Fruit fly (Drosophila melanogaster) whole organism, prepupa: ENCODE measurements around the gene Gr9a.

Source experiments
- CG10631 ChIP-seq: fragments of 200-800 bp; sonication (Bioruptor generic); optimal IDR thresholded peaks from 2 replicates; lab custom pipeline; 2016; ENCODE audit warnings: missing biosample characterization, missing genetic modification characterization
- CG10669 ChIP-seq: fragments of 200-800 bp; sonication (Bioruptor generic); optimal IDR thresholded peaks from 3 replicates; lab custom pipeline; 2018; ENCODE audit warnings: missing biosample characterization, mild to moderate bottlenecking, missing genetic modification characterization, moderate library complexity
- CG11294 ChIP-seq: fragments of 200-800 bp; sonication (Bioruptor generic); IDR thresholded peaks from 2 replicates; pipeline ENCODE4 v1.3.6; 2022; ENCODE audit warnings: missing biosample characterization, missing genetic modification characterization
- CG11762 ChIP-seq: fragments of 200-800 bp; sonication (Bioruptor generic); optimal IDR thresholded peaks from 3 replicates; lab custom pipeline; 2016; ENCODE audit warnings: missing biosample characterization, missing genetic modification characterization; ENCODE audit not compliant: insufficient read depth
- CG15336 ChIP-seq: fragments of 200-800 bp; sonication (Bioruptor generic); IDR thresholded peaks from 2 replicates; pipeline ENCODE4 v1.3.6; 2022; ENCODE audit warnings: missing biosample characterization, missing genetic modification characterization
- CG1621 ChIP-seq: fragments of 200-800 bp; sonication (Bioruptor generic); optimal IDR thresholded peaks from 3 replicates; lab custom pipeline; 2018; ENCODE audit warnings: missing biosample characterization, mild to moderate bottlenecking, missing genetic modification characterization
- CG16779 ChIP-seq: fragments of 200-800 bp; sonication (Bioruptor generic); optimal IDR thresholded peaks from 3 replicates; lab custom pipeline; 2017; ENCODE audit warnings: missing biosample characterization, mild to moderate bottlenecking, missing genetic modification characterization
- CG3032 ChIP-seq: fragments of 200-800 bp; optimal IDR thresholded peaks from 2 replicates; lab custom pipeline; 2019; ENCODE audit warnings: missing biosample characterization, mild to moderate bottlenecking, missing genetic modification characterization, moderate library complexity
- CG31627 ChIP-seq: fragments of 200-800 bp; sonication (Bioruptor generic); optimal IDR thresholded peaks from 3 replicates; lab custom pipeline; 2016; ENCODE audit warnings: missing biosample characterization, missing genetic modification characterization
- CG3919 ChIP-seq: fragments of 200-800 bp; sonication (Bioruptor generic); optimal IDR thresholded peaks from 3 replicates; lab custom pipeline; 2016; ENCODE audit warnings: missing biosample characterization, missing genetic modification characterization
- CG6163 ChIP-seq: fragments of 200-800 bp; sonication (Bioruptor generic); IDR thresholded peaks from 3 replicates; pipeline ENCODE4 v1.3.6; 2022; ENCODE audit warnings: missing biosample characterization, missing genetic modification characterization
- CG6276 ChIP-seq: fragments of 200-800 bp; sonication (Bioruptor generic); optimal IDR thresholded peaks from 2 replicates; lab custom pipeline; 2017; ENCODE audit warnings: missing biosample characterization, mild to moderate bottlenecking, missing genetic modification characterization
- CG6792 ChIP-seq: fragments of 200-800 bp; sonication (Bioruptor generic); optimal IDR thresholded peaks from 3 replicates; lab custom pipeline; 2016; ENCODE audit warnings: missing biosample characterization, missing genetic modification characterization
- CG6854 ChIP-seq: fragments of 200-800 bp; sonication (Bioruptor generic); optimal IDR thresholded peaks from 2 replicates; lab custom pipeline; 2017; ENCODE audit warnings: missing biosample characterization, mild to moderate bottlenecking, missing genetic modification characterization
- CG7368 ChIP-seq: fragments of 200-800 bp; sonication (Bioruptor generic); optimal IDR thresholded peaks from 3 replicates; lab custom pipeline; 2016; ENCODE audit warnings: missing biosample characterization, missing genetic modification characterization
- CG8119 ChIP-seq: fragments of 200-800 bp; sonication (Bioruptor generic); IDR thresholded peaks from 3 replicates; pipeline ENCODE4 v1.3.6; 2022; ENCODE audit warnings: missing biosample characterization, missing genetic modification characterization
- CG8632 ChIP-seq: fragments of 200-800 bp; sonication (Bioruptor generic); optimal IDR thresholded peaks from 3 replicates; lab custom pipeline; 2016; ENCODE audit warnings: missing biosample characterization, missing genetic modification characterization
- CG9139 ChIP-seq: fragments of 200-800 bp; sonication (Bioruptor generic); optimal IDR thresholded peaks from 3 replicates; lab custom pipeline; 2017; ENCODE audit warnings: missing biosample characterization, mild to moderate bottlenecking, missing genetic modification characterization
- Eip75B ChIP-seq: fragments of 200-800 bp; sonication (Bioruptor generic); optimal IDR thresholded peaks from 3 replicates; lab custom pipeline; 2016; ENCODE audit warnings: missing biosample characterization, missing genetic modification characterization
- Eip78C ChIP-seq: fragments of 200-800 bp; sonication (Bioruptor generic); peaks from one replicate; lab custom pipeline; 2016; ENCODE audit warnings: missing biosample characterization, missing genetic modification characterization
- Ets21C ChIP-seq: fragments of 200-800 bp; sonication (Bioruptor generic); optimal IDR thresholded peaks from 3 replicates; lab custom pipeline; 2016; ENCODE audit warnings: missing biosample characterization, missing genetic modification characterization
- Gug ChIP-seq: fragments of 200-800 bp; sonication (Bioruptor generic); IDR thresholded peaks from 2 replicates; pipeline ENCODE4 v1.3.6; 2022; ENCODE audit warnings: missing biosample characterization, missing genetic modification characterization
- Hr39 ChIP-seq: fragments of 200-800 bp; sonication (Bioruptor generic); optimal IDR thresholded peaks from 2 replicates; lab custom pipeline; 2016; ENCODE audit warnings: missing biosample characterization, missing genetic modification characterization
- Hr4 ChIP-seq: fragments of 200-800 bp; sonication (Bioruptor generic); optimal IDR thresholded peaks from 3 replicates; lab custom pipeline; 2016; ENCODE audit warnings: missing biosample characterization, missing genetic modification characterization
- Met ChIP-seq: fragments of 200-800 bp; sonication (Bioruptor generic); optimal IDR thresholded peaks from 3 replicates; lab custom pipeline; 2016; ENCODE audit warnings: missing biosample characterization, missing genetic modification characterization
- OdsH ChIP-seq: fragments of 200-800 bp; sonication (Bioruptor generic); optimal IDR thresholded peaks from 3 replicates; lab custom pipeline; 2016; ENCODE audit warnings: missing biosample characterization, missing genetic modification characterization
- Smox ChIP-seq: fragments of 200-800 bp; sonication (Bioruptor generic); optimal IDR thresholded peaks from 3 replicates; lab custom pipeline; 2016; ENCODE audit warnings: missing biosample characterization, missing genetic modification characterization
- Sox102F ChIP-seq: fragments of 200-800 bp; sonication (Bioruptor generic); optimal IDR thresholded peaks from 2 replicates; lab custom pipeline; 2016; ENCODE audit warnings: missing biosample characterization, mild to moderate bottlenecking, missing genetic modification characterization
- Sox14 ChIP-seq: fragments of 200-800 bp; sonication (Bioruptor generic); optimal IDR thresholded peaks from 3 replicates; lab custom pipeline; 2016; ENCODE audit warnings: missing biosample characterization, missing genetic modification characterization
- Sox15 ChIP-seq: fragments of 200-800 bp; sonication (Bioruptor generic); optimal IDR thresholded peaks from 3 replicates; lab custom pipeline; 2016; ENCODE audit warnings: missing biosample characterization, missing genetic modification characterization
- achi ChIP-seq: fragments of 200-800 bp; sonication (Bioruptor generic); optimal IDR thresholded peaks from 3 replicates; lab custom pipeline; 2016; ENCODE audit warnings: missing biosample characterization, missing genetic modification characterization
- acj6 ChIP-seq: fragments of 200-800 bp; sonication (Bioruptor generic); optimal IDR thresholded peaks from 3 replicates; lab custom pipeline; 2016; ENCODE audit warnings: missing biosample characterization, missing genetic modification characterization
- cyc ChIP-seq: fragments of 200-800 bp; sonication (Bioruptor generic); optimal IDR thresholded peaks from 3 replicates; lab custom pipeline; 2016; ENCODE audit warnings: missing biosample characterization, missing genetic modification characterization
- dsx ChIP-seq: fragments of 200-800 bp; optimal IDR thresholded peaks from 3 replicates; lab custom pipeline; 2019; ENCODE audit warnings: missing biosample characterization, mild to moderate bottlenecking, missing genetic modification characterization, moderate library complexity; ENCODE audit not compliant: poor library complexity, severe bottlenecking
- eg ChIP-seq: fragments of 200-800 bp; sonication (Bioruptor generic); IDR thresholded peaks from 3 replicates; pipeline ENCODE4 v1.3.6; 2022; ENCODE audit warnings: missing biosample characterization, missing genetic modification characterization
- esn ChIP-seq: fragments of 200-800 bp; sonication (Bioruptor generic); optimal IDR thresholded peaks from 2 replicates; lab custom pipeline; 2016; ENCODE audit warnings: missing biosample characterization, mild to moderate bottlenecking, missing genetic modification characterization, moderate library complexity
- fd59A ChIP-seq: fragments of 200-800 bp; sonication (Bioruptor generic); optimal IDR thresholded peaks from 2 replicates; lab custom pipeline; 2017; ENCODE audit warnings: missing biosample characterization, mild to moderate bottlenecking, missing genetic modification characterization, missing genetic modification reagents
- fkh ChIP-seq: fragments of 200-800 bp; sonication (Bioruptor generic); optimal IDR thresholded peaks from 3 replicates; lab custom pipeline; 2017; ENCODE audit warnings: missing biosample characterization, mild to moderate bottlenecking, missing genetic modification characterization, moderate library complexity
- lz ChIP-seq: fragments of 200-800 bp; sonication (Bioruptor generic); optimal IDR thresholded peaks from 3 replicates; lab custom pipeline; 2016; ENCODE audit warnings: missing biosample characterization, missing genetic modification characterization
- net ChIP-seq: fragments of 200-800 bp; sonication (Bioruptor generic); optimal IDR thresholded peaks from 3 replicates; lab custom pipeline; 2016; ENCODE audit warnings: missing biosample characterization, missing genetic modification characterization
- pdm3 ChIP-seq: fragments of 200-800 bp; sonication (Bioruptor generic); optimal IDR thresholded peaks from 3 replicates; lab custom pipeline; 2016; ENCODE audit warnings: missing biosample characterization, missing genetic modification characterization
- salr ChIP-seq, 2 experiments: fragments of 200-800 bp; sonication (Bioruptor generic); optimal IDR thresholded peaks; 3 replicates each; lab custom pipeline; 2016 to 2018; ENCODE audit warnings: missing biosample characterization in 2 of 2, missing genetic modification characterization in 2 of 2, mild to moderate bottlenecking in 1 of 2
- svp ChIP-seq: fragments of 200-800 bp; sonication (Bioruptor generic); peaks from one replicate; lab custom pipeline; 2016; ENCODE audit warnings: missing biosample characterization, missing genetic modification characterization
- topi ChIP-seq: fragments of 200-800 bp; sonication (Bioruptor generic); optimal IDR thresholded peaks from 3 replicates; lab custom pipeline; 2016; ENCODE audit warnings: missing biosample characterization, missing genetic modification characterization
- vri ChIP-seq: fragments of 200-800 bp; sonication (Bioruptor generic); optimal IDR thresholded peaks from 3 replicates; lab custom pipeline; 2016; ENCODE audit warnings: missing biosample characterization, mild to moderate bottlenecking, missing genetic modification characterization

The Gr9a gene

DNA sequence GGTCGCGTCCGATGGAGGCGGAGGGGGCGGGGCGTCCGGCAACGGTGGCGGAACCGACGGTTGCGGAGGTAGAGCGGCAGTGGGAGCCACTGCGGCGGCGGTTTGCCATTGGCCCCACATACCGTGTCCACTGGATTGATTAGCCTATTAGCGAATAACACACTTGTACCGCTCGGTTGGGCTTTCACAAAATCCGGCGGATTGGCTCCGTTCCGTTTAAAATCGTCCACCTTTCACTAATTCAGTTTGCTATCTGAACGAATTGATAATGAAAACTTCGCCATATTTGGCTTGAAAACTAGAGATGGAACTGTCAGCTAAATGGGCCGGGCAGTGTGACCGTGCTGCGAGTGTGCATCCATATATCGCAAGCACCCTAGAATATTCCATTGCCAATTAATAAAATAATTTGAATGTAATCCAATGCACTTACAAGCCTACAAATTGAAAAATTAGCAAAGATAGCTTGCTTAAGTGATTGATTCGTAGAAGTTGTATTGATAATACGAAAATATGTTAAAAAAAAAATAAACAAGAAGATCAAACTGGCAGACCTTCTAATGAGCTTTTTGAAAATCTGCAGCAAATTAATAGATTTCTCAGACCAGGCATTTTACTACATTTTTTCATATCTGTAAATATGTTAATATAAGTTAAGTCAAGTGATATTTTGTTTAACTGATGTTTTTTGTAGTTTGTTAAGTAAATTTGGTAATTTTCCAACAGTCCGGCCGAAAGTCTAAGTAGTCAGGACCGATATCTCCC is 20.9 kb downstream of the Gr9a start, which contains the start of gene ZAP3:
ZAP3 (minus strand) TSS at position 308 of the 765 bp plus-strand sequence.
- TF ChIP-seq fkh (GFP tag; lab: Kevin White, UChicago) (no peak), CG1621 (tag; lab: Kevin White, UChicago) (peak; percentile 47)

DNA sequence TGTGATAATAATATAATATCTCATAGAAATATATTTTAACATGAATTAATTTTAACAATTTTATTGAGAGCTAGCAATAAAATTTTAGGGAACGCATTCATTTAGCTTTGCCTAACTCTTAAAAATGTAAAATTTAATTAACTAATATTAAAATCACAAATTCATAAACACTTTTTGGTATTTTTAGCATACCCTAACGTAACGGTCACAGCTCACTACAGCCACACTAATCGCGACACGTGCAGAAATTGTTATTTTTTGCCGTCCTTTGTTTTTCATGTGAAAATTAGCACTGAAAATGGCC is 21.5 kb downstream of the Gr9a start, which contains the start of gene CG2972:
CG2972 (plus strand) TSS at position 205 of the 304 bp plus-strand sequence.
- no peak for TF ChIP-seq CG6792 (GFP tag; lab: Kevin White, UChicago)
- no peak for TF ChIP-seq Sox102F (GFP tag; lab: Kevin White, UChicago)
- no peak for TF ChIP-seq Gug (GFP tag; lab: Robert Waterston, UW)
- no peak for TF ChIP-seq Hr4 (GFP tag; lab: Kevin White, UChicago)
- TF ChIP-seq CG3919, result no peak
- TF ChIP-seq OdsH (GFP tag; lab: Kevin White, UChicago), result no peak

DNA sequence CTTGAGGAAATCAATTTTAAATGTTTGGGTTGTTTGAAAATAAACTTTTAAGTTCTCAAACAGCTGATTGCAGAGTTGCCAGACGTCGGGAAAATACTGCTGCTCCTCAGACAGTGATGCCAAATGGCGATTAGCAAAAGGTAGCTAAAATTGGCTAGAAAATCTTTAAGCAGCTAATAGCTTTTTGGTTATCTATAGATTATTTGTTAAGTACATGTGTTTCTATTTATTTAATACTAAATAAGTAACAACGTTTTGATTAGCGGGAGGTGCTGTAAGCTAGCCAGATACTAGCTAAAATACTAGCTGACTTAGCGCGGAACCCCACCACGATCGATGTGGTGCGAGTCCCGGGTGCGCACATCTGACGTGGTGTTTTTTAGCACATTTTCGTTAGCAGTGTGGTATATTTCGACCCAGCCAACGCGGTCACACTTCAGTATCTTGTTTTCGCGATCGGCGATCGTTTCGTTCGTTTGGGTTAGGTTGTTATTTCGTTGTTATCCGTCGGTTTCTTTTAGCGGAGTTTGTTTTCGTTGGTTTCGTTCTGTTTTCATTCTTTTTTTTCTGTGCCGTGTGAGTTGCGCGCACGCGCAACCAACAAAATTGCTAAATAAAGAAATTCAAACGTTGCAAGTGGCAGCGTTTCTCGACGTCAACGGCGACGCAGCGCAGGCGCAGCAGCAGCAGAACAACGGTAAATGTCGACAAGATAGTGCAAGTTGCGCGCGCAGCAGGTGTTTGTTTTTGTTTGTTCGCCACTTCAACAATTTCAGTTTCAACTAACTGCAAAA is 24.9 kb downstream of the Gr9a start, which contains the start of the genes Naxe and RhoU:
Naxe (minus strand) TSS at position 77 of the 794 bp plus-strand sequence.
RhoU (plus strand) TSS at position 433 of the 794 bp plus-strand sequence.
- TF ChIP-seq fd59A (no peak), CG31627 (GFP tag; lab: Kevin White, UChicago) (peak; percentile 47), CG15336 (GFP tag; lab: Robert Waterston, UW) (0 out of 2 replicates have a peak, but pooled peaks have one; percentile 20), Gug (GFP tag; lab: Robert Waterston, UW) (peak; percentile 18; the same call in 1 of the 2 replicates), eg (GFP tag; lab: Robert Waterston, UW) (peak; percentile 59; the same call in 2 of the 3 replicates), cyc (GFP tag; lab: Kevin White, UChicago) (peak; percentile 31), CG8119 (GFP tag; lab: Robert Waterston, UW) (peak; percentile 30; the same call in 1 of the 3 replicates), CG6854 (GFP tag; lab: Kevin White, UChicago) (peak; percentile 20), lz (GFP tag; lab: Kevin White, UChicago) (peak; percentile 50), svp (peak; percentile 77), Sox102F (GFP tag; lab: Kevin White, UChicago) (no peak), CG11294 (GFP tag; lab: Robert Waterston, UW) (no peak), Ets21C (GFP tag; lab: Kevin White, UChicago) (peak; percentile 25), net (GFP tag; lab: Kevin White, UChicago) (no peak), CG7368 (no peak), CG10669 (no peak), CG9139 (GFP tag; lab: Kevin White, UChicago) (no peak), CG1621 (tag; lab: Kevin White, UChicago) (no peak), fkh (GFP tag; lab: Kevin White, UChicago) (no peak), CG10631 (no peak), CG8632 (no peak), CG3032 (tag; lab: Kevin White, UChicago) (no peak), Smox (GFP tag; lab: Kevin White, UChicago) (peak; percentile 37), acj6 (GFP tag; lab: Kevin White, UChicago) (no peak), CG16779 (tag; lab: Kevin White, UChicago) (no peak), CG11762 (no peak), Sox15 (GFP tag; lab: Kevin White, UChicago) (peak; percentile 1), Eip75B (GFP tag; lab: Kevin White, UChicago) (peak; percentile 20), vri (no peak), dsx (no peak), Hr39 (GFP tag; lab: Kevin White, UChicago) (peak; percentile 36), esn (GFP tag; lab: Kevin White, UChicago) (peak; percentile 31), Sox14 (peak; percentile 35), CG6276 (GFP tag; lab: Kevin White, UChicago) (no peak), Met (no peak), Eip78C (GFP tag; lab: Kevin White, UChicago) (peak; percentile 54), pdm3 (GFP tag; lab: Kevin White, UChicago) (peak; percentile 47), salr (GFP tag; optimal IDR thresholded peaks at IDR 0.05; lab: Kevin White, UChicago) (no peak), achi (GFP tag; lab: Kevin White, UChicago) (peak; percentile 8), CG6163 (peak; percentile 43; the same call in 2 of the 3 replicates), topi (GFP tag; lab: Kevin White, UChicago) (no peak)
